Fruit fly (Drosophila melanogaster) whole organism, wandering third instar larva: ENCODE measurements around the gene Ucp4C.

Experiments
- Abd-B ChIP-seq: fragments of >200 bp; optimal IDR thresholded peaks from 2 replicates; lab custom pipeline; 2017; ENCODE audit warnings: missing biosample characterization, missing genetic modification characterization
- CG32264 ChIP-seq: fragments of 200-800 bp; sonication (Bioruptor generic); optimal IDR thresholded peaks from 2 replicates; lab custom pipeline; 2016; ENCODE audit warnings: missing biosample characterization, missing genetic modification characterization
- CG9705 ChIP-seq: fragments of 200-800 bp; sonication (Bioruptor generic); optimal IDR thresholded peaks from 2 replicates; lab custom pipeline; 2018; ENCODE audit warnings: missing biosample characterization, mild to moderate bottlenecking, missing genetic modification characterization
- Dfd ChIP-seq: fragments of >200 bp; optimal IDR thresholded peaks from 2 replicates; lab custom pipeline; 2017; ENCODE audit warnings: missing biosample characterization, missing genetic modification characterization
- Dif ChIP-seq: fragments of 200-275, 200-300 bp; sonication (Bioruptor generic); optimal IDR thresholded peaks from 2 replicates; lab custom pipeline; 2018; ENCODE audit warnings: missing biosample characterization, missing genetic modification characterization; ENCODE audit not compliant: partially characterized antibody
- HLH106 ChIP-seq: fragments of 200-800 bp; optimal IDR thresholded peaks from 3 replicates; lab custom pipeline; 2019; ENCODE audit warnings: missing biosample characterization, mild to moderate bottlenecking, missing genetic modification characterization, moderate library complexity
- Hnf4 ChIP-seq: fragments of 200-800 bp; sonication (Bioruptor generic); optimal IDR thresholded peaks from 2 replicates; lab custom pipeline; 2016; ENCODE audit warnings: missing biosample characterization, mild to moderate bottlenecking, missing genetic modification characterization
- Hr78 ChIP-seq: fragments of >200 bp; optimal IDR thresholded peaks from 2 replicates; lab custom pipeline; 2017; ENCODE audit warnings: missing biosample characterization, missing genetic modification characterization
- Hr83 ChIP-seq: fragments of 200-300 bp; sonication (Bioruptor generic); optimal IDR thresholded peaks from 2 replicates; lab custom pipeline; 2016; ENCODE audit warnings: missing biosample characterization, mild to moderate bottlenecking, missing genetic modification characterization, moderate library complexity; ENCODE audit not compliant: poor library complexity, severe bottlenecking
- Mio ChIP-seq: sonication (Bioruptor generic); optimal IDR thresholded peaks from 2 replicates; lab custom pipeline; 2016; ENCODE audit warnings: missing biosample characterization, missing genetic modification characterization
- Myc ChIP-seq: fragments of >200 bp; optimal IDR thresholded peaks from 2 replicates; lab custom pipeline; 2017
- N ChIP-seq: fragments of >200 bp; optimal IDR thresholded peaks from 2 replicates; lab custom pipeline; 2018; ENCODE audit warnings: missing biosample characterization, missing external identifiers, missing genetic modification characterization
- OdsH ChIP-seq: fragments of 200-800 bp; sonication (Bioruptor generic); optimal IDR thresholded peaks from 2 replicates; lab custom pipeline; 2016; ENCODE audit warnings: missing biosample characterization, mild to moderate bottlenecking, missing genetic modification characterization
- Rel ChIP-seq, 2 experiments: fragments of 200-800 bp; sonication (Bioruptor generic) in 1 of 2; optimal IDR thresholded peaks; 2 replicates in 1 of 2; 3 replicates in 1 of 2; lab custom pipeline; 2016 to 2019; ENCODE audit warnings: mild to moderate bottlenecking in 2 of 2, missing biosample characterization in 2 of 2, missing genetic modification characterization in 2 of 2, moderate library complexity in 1 of 2
- Sp1 ChIP-seq: fragments of 200-800 bp; sonication (Bioruptor generic); optimal IDR thresholded peaks from 3 replicates; lab custom pipeline; 2019; ENCODE audit warnings: missing biosample characterization, mild to moderate bottlenecking, missing genetic modification characterization, moderate library complexity
- br ChIP-seq: fragments of 200-800 bp; sonication (Bioruptor generic); optimal IDR thresholded peaks from 2 replicates; lab custom pipeline; 2016; ENCODE audit warnings: missing biosample characterization, missing genetic modification characterization
- dmrt93B ChIP-seq: fragments of 200-800 bp; sonication (Bioruptor generic); optimal IDR thresholded peaks from 2 replicates; lab custom pipeline; 2018; ENCODE audit warnings: missing biosample characterization, mild to moderate bottlenecking, missing genetic modification characterization
- dsf ChIP-seq: sonication (Bioruptor generic); optimal IDR thresholded peaks from 2 replicates; lab custom pipeline; 2016; ENCODE audit warnings: missing biosample characterization, missing genetic modification characterization, borderline replicate concordance
- ey ChIP-seq: fragments of 200-800 bp; sonication (Bioruptor generic); optimal IDR thresholded peaks from 2 replicates; lab custom pipeline; 2016; ENCODE audit warnings: missing biosample characterization, missing genetic modification characterization
- foxo ChIP-seq, 2 experiments: fragments of 200-800 bp; sonication (Bioruptor generic); optimal IDR thresholded peaks; 2 replicates in 1 of 2; 3 replicates in 1 of 2; lab custom pipeline; 2016 to 2017; ENCODE audit warnings: missing biosample characterization in 2 of 2, missing genetic modification characterization in 2 of 2
- fru ChIP-seq: fragments of 200-800 bp; sonication (Bioruptor generic); optimal IDR thresholded peaks from 3 replicates; lab custom pipeline; 2016; ENCODE audit warnings: missing biosample characterization, mild to moderate bottlenecking, missing genetic modification characterization
- h ChIP-seq: fragments of 200-800 bp; sonication (Bioruptor generic); optimal IDR thresholded peaks from 3 replicates; lab custom pipeline; 2016; ENCODE audit warnings: missing biosample characterization, mild to moderate bottlenecking, missing genetic modification characterization
- lola ChIP-seq: fragments of >200 bp; optimal IDR thresholded peaks from 2 replicates; lab custom pipeline; 2017; ENCODE audit warnings: missing biosample characterization, missing genetic modification characterization
- psq ChIP-seq: fragments of 200-800 bp; sonication (Bioruptor generic); optimal IDR thresholded peaks from 3 replicates; lab custom pipeline; 2017; ENCODE audit warnings: missing biosample characterization, mild to moderate bottlenecking, missing genetic modification characterization, moderate library complexity
- rgr ChIP-seq: fragments of 200-800 bp; sonication (Bioruptor generic); optimal IDR thresholded peaks from 3 replicates; lab custom pipeline; 2016; ENCODE audit warnings: missing biosample characterization, mild to moderate bottlenecking, missing genetic modification characterization
- sage ChIP-seq: fragments of 200-800 bp; sonication (Bioruptor generic); optimal IDR thresholded peaks from 2 replicates; lab custom pipeline; 2016; ENCODE audit warnings: missing biosample characterization, mild to moderate bottlenecking, missing genetic modification characterization
- sv ChIP-seq: fragments of 200-800 bp; sonication (Bioruptor generic); optimal IDR thresholded peaks from 3 replicates; lab custom pipeline; 2016; ENCODE audit warnings: missing biosample characterization, missing genetic modification characterization
- woc ChIP-seq: sonication (Bioruptor generic); optimal IDR thresholded peaks from 2 replicates; lab custom pipeline; 2016; ENCODE audit warnings: missing biosample characterization, mild to moderate bottlenecking, missing genetic modification characterization

Gene Ucp4C

DNA sequence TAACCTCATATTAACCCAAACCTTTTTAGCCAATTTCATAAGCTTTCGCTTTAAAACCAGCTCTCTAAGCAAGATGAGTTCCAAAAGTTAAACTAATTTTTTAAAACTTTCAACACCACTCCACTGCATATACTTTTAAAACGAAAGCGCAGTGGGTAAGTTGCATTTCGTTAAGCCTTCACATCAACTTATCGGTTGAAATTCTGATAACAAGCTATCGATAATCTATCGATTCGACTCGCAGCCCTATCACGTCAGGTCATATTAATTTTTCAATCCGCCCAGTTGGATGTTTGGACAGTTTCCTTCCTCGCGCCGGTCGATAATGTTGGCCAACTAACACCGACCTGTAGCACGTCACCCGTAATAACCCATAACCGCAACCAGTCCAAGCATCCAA is 17.7 kb downstream of the Ucp4C start, which contains the start of gene ifc:
Gene ifc (plus strand): TSS at position 255 of the 400 bp plus-strand sequence.
- TF ChIP-seq Dif (GFP tag; lab: Kevin White, UChicago) (peak; percentile 61), HLH106 (tag; lab: Kevin White, UChicago) (peak; percentile 60), Hr78 (GFP tag; lab: Kevin White, UChicago) (peak; percentile 66), br (GFP tag; lab: Kevin White, UChicago) (peak; percentile 53), psq (GFP tag; lab: Kevin White, UChicago) (peak; percentile 30), Hnf4 (no peak), Sp1 (GFP tag; lab: Kevin White, UChicago) (peak; percentile 8), lola (GFP tag; lab: Kevin White, UChicago) (no peak), Abd-B (GFP tag; lab: Kevin White, UChicago) (no peak), sage (GFP tag; lab: Kevin White, UChicago) (no peak), ey (GFP tag; lab: Kevin White, UChicago) (peak; percentile 30), Myc (no peak), OdsH (GFP tag; lab: Kevin White, UChicago) (peak; percentile 51), dmrt93B (GFP tag; lab: Kevin White, UChicago) (no peak), foxo (GFP tag; optimal IDR thresholded peaks at IDR 0.05; lab: Kevin White, UChicago) (peak in 1 of 2 experiments; percentile 52), CG9705 (peak; percentile 10), fru (GFP tag; lab: Kevin White, UChicago) (peak; percentile 47), woc (GFP tag; lab: Kevin White, UChicago) (peak; percentile 39), h (GFP tag; lab: Kevin White, UChicago) (peak; percentile 64), dsf (no peak), N (GFP tag; lab: Kevin White, UChicago) (peak; percentile 98), Hr83 (peak; percentile 87), sv (peak; percentile 42), Dfd (GFP tag; lab: Kevin White, UChicago) (no peak), Rel (GFP tag; optimal IDR thresholded peaks at IDR 0.05; lab: Kevin White, UChicago) (no peak), Rel (tag; optimal IDR thresholded peaks at IDR 0.05; lab: Kevin White, UChicago) (peak; percentile 46), rgr (GFP tag; lab: Kevin White, UChicago) (peak; percentile 54), CG32264 (no peak)

dm6 chr2L:5986940-5987339 is 18.6 kb downstream of the Ucp4C start:
- peak; percentile 11 for TF ChIP-seq OdsH (GFP tag; lab: Kevin White, UChicago)
- peak; percentile 3 for TF ChIP-seq h (GFP tag; lab: Kevin White, UChicago)
- no peak for TF ChIP-seq Mio (GFP tag; lab: Kevin White, UChicago)
- no peak for TF ChIP-seq Rel (GFP tag; optimal IDR thresholded peaks at IDR 0.05; lab: Kevin White, UChicago)
- peak; percentile 43 for TF ChIP-seq Rel (tag; optimal IDR thresholded peaks at IDR 0.05; lab: Kevin White, UChicago)
- TF ChIP-seq, all 38 proteins: peak for 3

DNA sequence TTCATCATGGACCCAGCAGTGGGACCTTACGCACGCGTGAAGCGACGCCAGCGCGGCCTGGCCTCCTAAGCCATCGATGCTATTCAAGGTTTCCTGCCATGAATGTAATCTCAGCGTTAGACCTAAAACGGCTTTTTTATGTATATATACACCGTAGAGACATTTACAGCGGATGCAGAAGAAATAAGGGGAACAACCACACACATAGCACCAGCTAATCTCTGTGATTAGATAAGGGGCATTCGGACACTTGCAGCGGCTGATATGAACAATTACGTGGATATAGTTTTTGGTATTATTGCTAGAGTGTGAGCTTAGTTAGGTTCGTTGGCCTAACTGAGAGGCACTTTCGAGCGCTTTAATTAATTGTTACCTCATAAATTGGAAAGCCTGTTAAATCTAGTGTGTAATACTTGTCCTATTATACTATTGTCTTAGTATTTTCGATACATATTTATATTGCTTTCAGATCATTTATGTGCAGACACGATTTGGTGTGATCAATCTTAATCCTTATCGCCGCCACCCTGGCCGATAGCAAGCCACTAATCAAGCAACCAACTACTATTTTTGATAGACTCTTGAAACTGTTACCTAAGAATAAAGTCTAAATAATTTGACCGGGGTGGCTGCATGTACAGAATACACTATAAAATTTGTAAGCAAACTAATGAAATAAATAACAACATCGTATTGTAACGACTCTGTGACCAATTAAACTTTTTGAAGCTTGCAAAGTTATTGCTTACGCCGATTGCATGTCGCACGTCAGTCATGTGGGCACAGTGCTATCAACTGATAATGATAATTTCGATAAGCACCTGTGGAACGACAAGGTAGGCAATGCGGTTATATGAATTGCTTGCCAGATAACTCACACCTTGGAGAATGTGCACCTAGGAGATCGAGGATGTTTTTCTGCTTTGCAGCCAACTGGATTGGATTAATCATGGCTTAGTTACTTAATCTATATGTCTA is 20.0 kb downstream of the Ucp4C start:
- TF ChIP-seq h (GFP tag; lab: Kevin White, UChicago) (peak; percentile 39), sage (GFP tag; lab: Kevin White, UChicago) (no peak), Rel (GFP tag; optimal IDR thresholded peaks at IDR 0.05; lab: Kevin White, UChicago) (no peak), Rel (tag; optimal IDR thresholded peaks at IDR 0.05; lab: Kevin White, UChicago) (peak; percentile 93)

DNA sequence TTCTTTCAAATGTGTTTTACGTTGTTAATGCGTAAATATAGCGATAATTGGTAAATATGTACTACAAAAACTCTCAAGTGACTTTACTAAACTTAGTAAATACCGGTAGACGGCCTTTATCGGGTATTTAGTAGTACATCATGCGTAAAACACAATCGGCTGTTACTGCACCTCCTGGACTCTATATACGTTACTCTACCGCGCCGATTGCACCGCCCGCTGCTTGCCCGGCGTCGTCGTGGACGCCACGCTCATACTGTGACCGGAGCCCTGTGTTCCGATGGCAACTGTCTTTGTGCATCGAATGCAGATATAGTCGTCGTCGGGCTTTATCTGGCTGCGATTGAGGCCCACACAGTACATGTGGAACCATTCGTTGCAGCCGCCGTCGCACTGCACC is 22.1 kb downstream of the Ucp4C start:
- TF ChIP-seq Dfd (GFP tag; lab: Kevin White, UChicago) = no peak

DNA sequence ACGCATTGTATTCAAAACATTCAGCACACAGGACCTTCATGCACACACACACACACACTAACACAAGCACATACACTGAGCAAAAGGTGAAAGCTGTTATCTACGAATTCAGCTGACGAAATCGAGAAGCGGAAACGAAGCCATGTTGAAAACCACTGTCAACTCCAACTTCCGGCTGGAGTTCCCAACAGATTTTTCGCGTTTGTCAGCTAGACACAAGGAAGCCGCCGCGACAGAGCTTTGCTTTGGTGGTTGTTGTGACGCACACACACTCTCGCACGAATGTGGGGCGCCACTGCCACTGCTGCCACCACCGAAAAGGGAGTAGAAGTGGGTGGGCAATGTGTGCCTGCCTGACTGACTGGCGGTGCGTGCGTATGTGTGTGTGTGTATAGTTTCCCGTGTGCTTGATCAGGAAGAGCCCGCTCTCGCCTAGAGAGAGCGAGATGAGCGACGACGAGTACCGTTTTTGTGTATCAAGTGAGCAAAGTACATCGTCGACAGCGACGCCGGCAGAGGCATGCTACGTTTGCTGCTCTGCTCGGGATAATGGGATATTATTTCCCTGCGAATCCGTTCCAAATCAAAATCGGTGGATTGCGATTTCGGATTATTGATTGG is 29.4 kb downstream of the Ucp4C start:
- TF ChIP-seq dsf (no peak), CG9705 (peak; percentile 5), N (GFP tag; lab: Kevin White, UChicago) (peak; percentile 34), fru (GFP tag; lab: Kevin White, UChicago) (peak; percentile 8), Hr83 (peak; percentile 34), Myc (no peak), Dif (GFP tag; lab: Kevin White, UChicago) (no peak), br (GFP tag; lab: Kevin White, UChicago) (peak; percentile 9), Sp1 (GFP tag; lab: Kevin White, UChicago) (peak; percentile 49), HLH106 (tag; lab: Kevin White, UChicago) (peak; percentile 3), h (GFP tag; lab: Kevin White, UChicago) (peak; percentile 13), OdsH (GFP tag; lab: Kevin White, UChicago) (peak; percentile 6)
- TF ChIP-seq, all 38 proteins: peak for 9
